Fruit fly (Drosophila melanogaster): Measurements from ENCODE around the gene Pfas.
A peak's percentile ranks its signal among the peaks of the same experiment; 100 is the strongest.

Pfas gene

DNA sequence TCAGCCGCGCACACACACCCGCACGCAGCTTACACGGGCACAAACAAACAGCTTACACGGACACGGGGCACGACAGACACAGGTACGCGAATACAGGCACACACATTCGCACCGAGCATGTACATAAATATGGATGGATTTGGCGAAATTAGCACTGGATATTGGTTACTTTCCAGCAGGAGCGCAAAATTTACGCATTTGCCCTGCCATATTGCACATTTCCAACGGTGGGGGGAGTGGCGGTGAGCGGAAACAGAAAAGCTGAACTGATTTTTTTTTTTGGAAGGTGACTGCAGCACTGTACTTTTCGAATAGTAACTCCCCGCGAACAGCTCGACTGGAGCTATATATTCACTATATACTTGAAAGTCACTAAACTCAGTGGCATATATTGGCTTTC, 47.5 kb downstream of the Pfas start:
- TF ChIP-seq CG13204 (GFP tag; optimal IDR thresholded peaks at IDR 0.05) (no peak), CG4496 (GFP tag; IDR thresholded peaks at IDR 0.05) (0 out of 3 replicates have a peak, but pooled peaks have one; percentile 3), CG15710 (tag; optimal IDR thresholded peaks at IDR 0.05) (no peak), gl (tag; optimal IDR thresholded peaks at IDR 0.05) (no peak), CG34367 (tag; optimal IDR thresholded peaks at IDR 0.05) (no peak), CG12605 (GFP tag; IDR thresholded peaks at IDR 0.05) (no peak), Pif1B (GFP tag; optimal IDR thresholded peaks at IDR 0.05) (no peak)

DNA sequence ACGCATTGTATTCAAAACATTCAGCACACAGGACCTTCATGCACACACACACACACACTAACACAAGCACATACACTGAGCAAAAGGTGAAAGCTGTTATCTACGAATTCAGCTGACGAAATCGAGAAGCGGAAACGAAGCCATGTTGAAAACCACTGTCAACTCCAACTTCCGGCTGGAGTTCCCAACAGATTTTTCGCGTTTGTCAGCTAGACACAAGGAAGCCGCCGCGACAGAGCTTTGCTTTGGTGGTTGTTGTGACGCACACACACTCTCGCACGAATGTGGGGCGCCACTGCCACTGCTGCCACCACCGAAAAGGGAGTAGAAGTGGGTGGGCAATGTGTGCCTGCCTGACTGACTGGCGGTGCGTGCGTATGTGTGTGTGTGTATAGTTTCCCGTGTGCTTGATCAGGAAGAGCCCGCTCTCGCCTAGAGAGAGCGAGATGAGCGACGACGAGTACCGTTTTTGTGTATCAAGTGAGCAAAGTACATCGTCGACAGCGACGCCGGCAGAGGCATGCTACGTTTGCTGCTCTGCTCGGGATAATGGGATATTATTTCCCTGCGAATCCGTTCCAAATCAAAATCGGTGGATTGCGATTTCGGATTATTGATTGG, 48.1 kb downstream of the Pfas start:
- TF ChIP-seq CG15710 (tag; optimal IDR thresholded peaks at IDR 0.05) (peak; percentile 39), gl (tag; optimal IDR thresholded peaks at IDR 0.05) (peak; percentile 34), fd96Ca (GFP tag; IDR thresholded peaks at IDR 0.05) (no peak), CG10348 (GFP tag; IDR thresholded peaks at IDR 0.05) (no peak), CG32121 (GFP tag; IDR thresholded peaks at IDR 0.05) (no peak), D1 (tag; optimal IDR thresholded peaks at IDR 0.05) (no peak), CG8301 (tag; optimal IDR thresholded peaks at IDR 0.05) (no peak), EcR (GFP tag; optimal IDR thresholded peaks at IDR 0.05) (no peak), CG14655 (GFP tag; optimal IDR thresholded peaks at IDR 0.05) (no peak), CG9948 (tag; optimal IDR thresholded peaks at IDR 0.05) (no peak), rn (GFP tag; IDR thresholded peaks at IDR 0.05) (no peak), Ets98B (GFP tag; IDR thresholded peaks at IDR 0.05) (no peak), Snoo (tag; optimal IDR thresholded peaks at IDR 0.05) (peak; percentile 31), Pif1B (GFP tag; optimal IDR thresholded peaks at IDR 0.05) (no peak), CG17806 (tag; optimal IDR thresholded peaks at IDR 0.05) (no peak), CG13204 (GFP tag; optimal IDR thresholded peaks at IDR 0.05) (peak; percentile 10), CG4496 (GFP tag; IDR thresholded peaks at IDR 0.05) (peak; percentile 10; the same call in 2 of the 3 replicates), CG12605 (GFP tag; IDR thresholded peaks at IDR 0.05) (no peak), CG8159 (tag; optimal IDR thresholded peaks at IDR 0.05) (peak; percentile 6), CG34367 (tag; optimal IDR thresholded peaks at IDR 0.05) (peak; percentile 15)

Data from whole organism, pupa.